Fruit fly (Drosophila melanogaster): Measurements from ENCODE around the gene CG42238.

CG42238 gene

DNA sequence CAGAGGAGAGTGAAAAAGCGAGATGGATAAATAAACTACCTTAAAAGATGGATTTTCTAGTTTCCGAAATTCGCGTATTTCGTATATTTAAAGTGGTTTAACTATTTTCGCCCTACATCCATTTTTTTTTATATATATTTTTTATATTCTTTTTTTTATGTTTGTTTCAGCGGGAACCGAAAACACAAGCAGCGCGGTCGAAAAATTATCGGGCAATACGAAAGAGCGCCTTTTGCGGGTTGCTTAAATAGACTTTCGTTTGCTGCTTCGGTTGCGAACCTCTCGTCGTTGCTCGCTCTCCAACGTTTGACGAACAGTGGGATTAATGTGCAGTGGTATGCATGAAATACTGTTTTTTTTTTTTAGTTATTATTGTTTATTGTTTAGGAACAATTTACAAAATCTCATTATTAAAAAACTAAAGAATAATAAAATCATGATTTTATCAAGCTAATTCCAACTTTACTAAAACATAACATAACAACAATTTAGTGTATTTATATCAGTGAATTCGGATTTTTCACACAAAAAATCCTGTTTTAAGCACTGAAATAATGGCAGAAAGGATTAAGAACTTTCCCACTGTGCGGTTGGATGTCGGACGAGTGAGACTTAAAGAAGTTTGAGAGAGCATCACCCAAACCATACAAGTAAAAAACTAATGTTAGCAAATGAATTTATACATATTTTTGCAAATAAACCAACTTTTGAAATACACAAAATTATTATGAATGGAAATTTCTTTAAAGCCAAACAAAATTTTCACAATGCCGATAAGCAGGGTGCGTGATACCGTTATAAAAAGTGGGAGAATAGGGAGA, 134.5 kb downstream of the CG42238 start (continued):
- TF ChIP-seq sisA (GFP tag; IDR thresholded peaks at IDR 0.05) (peak; percentile 43; the same call in 1 of the 2 replicates), Hr51 (GFP tag; optimal IDR thresholded peaks at IDR 0.05) (peak in 1 of 2 experiments; percentile 86), CG10267 (tag; optimal IDR thresholded peaks at IDR 0.05) (peak; percentile 85), CG18262 (tag; optimal IDR thresholded peaks at IDR 0.05) (peak; percentile 97), CG34376 (GFP tag; optimal IDR thresholded peaks at IDR 0.05) (peak; percentile 75), CG14050 (GFP tag; IDR thresholded peaks at IDR 0.05) (no peak), HLH3B (GFP tag; IDR thresholded peaks at IDR 0.05) (peak; percentile 70), Doc3 (GFP tag; IDR thresholded peaks at IDR 0.05; ENCODE audit: partially characterized antibody) (no peak), CG8281 (tag; optimal IDR thresholded peaks at IDR 0.05) (peak; percentile 83), Drgx (GFP tag; IDR thresholded peaks at IDR 0.05) (peak; percentile 81), CG32767 (GFP tag; IDR thresholded peaks at IDR 0.05) (peak; percentile 49), chif (GFP tag; optimal IDR thresholded peaks at IDR 0.05) (peak in 1 of 2 experiments; percentile 2), CG6689 (GFP tag; IDR thresholded peaks at IDR 0.05) (peak; percentile 93), CG8765 (GFP tag; IDR thresholded peaks at IDR 0.05) (peak; percentile 47; the same call in 1 of the 2 replicates), Lim3 (GFP tag; IDR thresholded peaks at IDR 0.05) (no peak), sens (GFP tag) (peak; percentile 95), CG1603 (tag; optimal IDR thresholded peaks at IDR 0.05) (no peak), Optix (GFP tag; IDR thresholded peaks at IDR 0.05) (0 out of 3 replicates have a peak, but pooled peaks have one; percentile 16), CG2678 (tag; optimal IDR thresholded peaks at IDR 0.05) (peak; percentile 98), row (GFP tag; IDR thresholded peaks at IDR 0.05) (peak; percentile 82), CG9817 (tag; optimal IDR thresholded peaks at IDR 0.05) (peak; percentile 55), CG1792 (GFP tag; optimal IDR thresholded peaks at IDR 0.05) (no peak), CG15696 (tag; optimal IDR thresholded peaks at IDR 0.05) (peak; percentile 87), CG14441 (GFP tag; IDR thresholded peaks at IDR 0.05) (peak; percentile 89), Ssrp (tag; optimal IDR thresholded peaks at IDR 0.05) (peak; percentile 80), ara (GFP tag; IDR thresholded peaks at IDR 0.05) (no peak), Eip74EF (GFP tag; optimal IDR thresholded peaks at IDR 0.05) (peak in 1 of 2 experiments; percentile 46), CG18619 (GFP tag; optimal IDR thresholded peaks at IDR 0.05) (peak; percentile 67), HHEX (GFP tag; optimal IDR thresholded peaks at IDR 0.05) (peak; percentile 94), CG6683 (GFP tag; optimal IDR thresholded peaks at IDR 0.05) (peak; percentile 92), D (optimal IDR thresholded peaks at IDR 0.05) (no peak), D (GFP tag; optimal IDR thresholded peaks at IDR 0.05) (peak; percentile 86), CG1024 (GFP tag; IDR thresholded peaks at IDR 0.05) (no peak; the same call in 1 of the 2 replicates), CG12219 (GFP tag; optimal IDR thresholded peaks at IDR 0.05) (no peak), CG4404 (GFP tag; IDR thresholded peaks at IDR 0.05) (peak; percentile 86), peb (GFP tag; IDR thresholded peaks at IDR 0.05) (peak; percentile 57; the same call in 1 of the 2 replicates), CG3407 (GFP tag; optimal IDR thresholded peaks at IDR 0.05) (no peak), NC2α (GFP tag; optimal IDR thresholded peaks at IDR 0.05) (no peak), CG2116 (GFP tag; optimal IDR thresholded peaks at IDR 0.05) (no peak), stwl (tag; optimal IDR thresholded peaks at IDR 0.05) (peak; percentile 33), CG13296 (GFP tag; optimal IDR thresholded peaks at IDR 0.05) (peak; percentile 97), ham (GFP tag; IDR thresholded peaks at IDR 0.05) (no peak), TFAM (GFP tag; optimal IDR thresholded peaks at IDR 0.05) (peak; percentile 71), CG11456 (GFP tag; IDR thresholded peaks at IDR 0.05) (peak; percentile 68; the same call in 2 of the 3 replicates), Dip2 (GFP tag; IDR thresholded peaks at IDR 0.05) (0 out of 2 replicates have a peak, but pooled peaks have one; percentile 30), Spps (tag; optimal IDR thresholded peaks at IDR 0.05) (peak; percentile 83), cad (GFP tag; optimal IDR thresholded peaks at IDR 0.05) (no peak), onecut (GFP tag; IDR thresholded peaks at IDR 0.05) (peak; percentile 79; the same call in 1 of the 2 replicates), PHDP (tag; optimal IDR thresholded peaks at IDR 0.05) (peak; percentile 69)
